Fruit fly (Drosophila melanogaster): ENCODE results near the gene Ube4A.

The Ube4A gene

dm6 chr2L:6667719-6668325 lies 9.5 kb downstream of the Ube4A start, which contains the start of gene Galt (continued):
- TF ChIP-seq acj6 (GFP tag; optimal IDR thresholded peaks at IDR 0.05) (peak; percentile 34), dsx (GFP tag; optimal IDR thresholded peaks at IDR 0.05; ENCODE audit: poor library complexity, severe bottlenecking) (no peak), Ets96B (tag; optimal IDR thresholded peaks at IDR 0.05) (peak; percentile 42), achi (GFP tag; optimal IDR thresholded peaks at IDR 0.05) (peak; percentile 43), fkh (GFP tag; optimal IDR thresholded peaks at IDR 0.05) (peak; percentile 98), CG6808 (GFP tag; optimal IDR thresholded peaks at IDR 0.05) (no peak), CG32006 (GFP tag; optimal IDR thresholded peaks at IDR 0.05) (no peak), Sox15 (GFP tag; optimal IDR thresholded peaks at IDR 0.05) (no peak), dac (GFP tag; optimal IDR thresholded peaks at IDR 0.05) (no peak), Hr38 (GFP tag; optimal IDR thresholded peaks at IDR 0.05) (no peak), CG11762 (GFP tag; optimal IDR thresholded peaks at IDR 0.05; ENCODE audit: insufficient read depth) (no peak), CG8319 (GFP tag; optimal IDR thresholded peaks at IDR 0.05) (no peak), CG11902 (GFP tag; optimal IDR thresholded peaks at IDR 0.05) (no peak), Sox102F (GFP tag; optimal IDR thresholded peaks at IDR 0.05) (no peak), vri (GFP tag; optimal IDR thresholded peaks at IDR 0.05) (peak; percentile 33), CG8119 (GFP tag; IDR thresholded peaks at IDR 0.05) (peak; percentile 23; the same call in 2 of the 3 replicates), CG3032 (tag; optimal IDR thresholded peaks at IDR 0.05) (peak; percentile 49), CG9139 (GFP tag; optimal IDR thresholded peaks at IDR 0.05) (no peak), esn (GFP tag; optimal IDR thresholded peaks at IDR 0.05) (peak; percentile 67), Lpt (GFP tag; optimal IDR thresholded peaks at IDR 0.05) (no peak), Hr39 (GFP tag; optimal IDR thresholded peaks at IDR 0.05) (peak; percentile 17)

DNA sequence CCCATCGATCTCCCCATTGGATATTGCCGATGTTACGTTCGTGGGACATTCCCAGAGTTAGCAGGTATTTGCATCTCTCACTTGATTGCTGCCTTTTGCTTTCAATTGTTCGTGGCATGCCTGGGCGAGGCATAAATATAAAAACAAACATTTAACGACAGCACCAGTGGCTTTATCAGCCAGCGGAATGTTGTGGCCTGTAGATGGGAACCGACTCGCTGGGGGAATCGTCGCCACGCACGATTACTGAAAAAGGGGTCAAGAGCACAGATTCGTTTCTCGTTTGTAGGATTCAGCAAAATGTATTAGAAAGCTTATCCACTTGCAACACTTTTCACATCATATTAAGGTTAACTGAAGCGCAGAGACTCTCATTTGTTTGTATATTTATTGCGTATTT lies 13.1 kb downstream of the Ube4A start:
- no peak for TF ChIP-seq Met (GFP tag; optimal IDR thresholded peaks at IDR 0.05)
- TF ChIP-seq fkh (GFP tag; optimal IDR thresholded peaks at IDR 0.05), result peak; percentile 11
- TF ChIP-seq Hr38 (GFP tag; optimal IDR thresholded peaks at IDR 0.05), result no peak
- TF ChIP-seq Gug (GFP tag; IDR thresholded peaks at IDR 0.05), result no peak
- no peak for TF ChIP-seq esn (GFP tag; optimal IDR thresholded peaks at IDR 0.05)
- TF ChIP-seq Sox14 (GFP tag; optimal IDR thresholded peaks at IDR 0.05), result no peak
- TF ChIP-seq CG6163 (GFP tag; IDR thresholded peaks at IDR 0.05), result no peak
- no peak for TF ChIP-seq ss (GFP tag; optimal IDR thresholded peaks at IDR 0.05)
- TF ChIP-seq Ets21C (GFP tag; optimal IDR thresholded peaks at IDR 0.05), result no peak
- TF ChIP-seq svp (GFP tag), result peak; percentile 55
- no peak for TF ChIP-seq spab (GFP tag; optimal IDR thresholded peaks at IDR 0.05)
- TF ChIP-seq pdm3 (GFP tag; optimal IDR thresholded peaks at IDR 0.05), result no peak
- TF ChIP-seq CG10669 (GFP tag; optimal IDR thresholded peaks at IDR 0.05), result no peak

- TF ChIP-seq fkh (GFP tag; optimal IDR thresholded peaks at IDR 0.05) (peak; percentile 33), CG8632 (GFP tag; optimal IDR thresholded peaks at IDR 0.05) (peak; percentile 66), CG9139 (GFP tag; optimal IDR thresholded peaks at IDR 0.05) (peak; percentile 68), CG8119 (GFP tag; IDR thresholded peaks at IDR 0.05) (peak; percentile 73), Ets96B (tag; optimal IDR thresholded peaks at IDR 0.05) (peak; percentile 76), ss (GFP tag; optimal IDR thresholded peaks at IDR 0.05) (no peak), CG31627 (GFP tag; optimal IDR thresholded peaks at IDR 0.05) (peak; percentile 72), eg (GFP tag; IDR thresholded peaks at IDR 0.05) (peak; percentile 82), Hr38 (GFP tag; optimal IDR thresholded peaks at IDR 0.05) (no peak), CG34406 (GFP tag; optimal IDR thresholded peaks at IDR 0.05) (no peak), CG6276 (GFP tag; optimal IDR thresholded peaks at IDR 0.05) (no peak), CG11902 (GFP tag; optimal IDR thresholded peaks at IDR 0.05) (no peak), svp (GFP tag) (no peak), CG11762 (GFP tag; optimal IDR thresholded peaks at IDR 0.05; ENCODE audit: insufficient read depth) (peak; percentile 60), CG3032 (tag; optimal IDR thresholded peaks at IDR 0.05) (peak; percentile 73), Eip93F (GFP tag; optimal IDR thresholded peaks at IDR 0.05) (no peak), OdsH (GFP tag; optimal IDR thresholded peaks at IDR 0.05) (peak; percentile 81), CG15336 (GFP tag; IDR thresholded peaks at IDR 0.05) (peak; percentile 79), Gug (GFP tag; IDR thresholded peaks at IDR 0.05) (peak; percentile 71), Ets21C (GFP tag; optimal IDR thresholded peaks at IDR 0.05) (peak; percentile 45), esn (GFP tag; optimal IDR thresholded peaks at IDR 0.05) (peak; percentile 78), dsx (GFP tag; optimal IDR thresholded peaks at IDR 0.05; ENCODE audit: poor library complexity, severe bottlenecking) (no peak), Lpt (GFP tag; optimal IDR thresholded peaks at IDR 0.05) (no peak), acj6 (GFP tag; optimal IDR thresholded peaks at IDR 0.05) (peak; percentile 78), Hr39 (GFP tag; optimal IDR thresholded peaks at IDR 0.05) (no peak), Eip78C (GFP tag) (peak; percentile 93), cyc (GFP tag; optimal IDR thresholded peaks at IDR 0.05) (peak; percentile 68), Eip75B (GFP tag; optimal IDR thresholded peaks at IDR 0.05) (no peak), achi (GFP tag; optimal IDR thresholded peaks at IDR 0.05) (no peak), Sox102F (GFP tag; optimal IDR thresholded peaks at IDR 0.05) (no peak), CG7368 (GFP tag; optimal IDR thresholded peaks at IDR 0.05) (no peak)
Measured at dm6 chr2L:6673211-6674012, 15.1 kb downstream of the Ube4A start, which contains the start of gene Spn27A. Gene Spn27A, minus strand, starts transcription at chr2L:6673347.

All from whole organism, prepupa.